Worm (Caenorhabditis elegans): ENCODE data around the gene T28D9.1.

ce11 chrII:6493139-6493538, 937 bp downstream of the T28D9.1 start:
- TF ChIP-seq tab-1 (GFP tag; IDR thresholded peaks at IDR 0.05): no peak
- no peak for TF ChIP-seq ztf-23 (GFP tag; IDR thresholded peaks at IDR 0.05)
